Fruit fly (Drosophila melanogaster) whole organism: Measurements from ENCODE around the gene Ude.

ENCODE experiments used
- CG8478 ChIP-seq: fragments of >200 bp; optimal IDR thresholded peaks from 2 replicates; lab custom pipeline; 2018; ENCODE audit warnings: inconsistent platforms
- Dll ChIP-seq: fragments of >200 bp; optimal IDR thresholded peaks from 2 replicates; lab custom pipeline; 2017
- EcR ChIP-seq, 2 experiments: fragments of >200 bp; optimal IDR thresholded peaks; 2 replicates each; lab custom pipeline; 2017; ENCODE audit warnings: missing biosample characterization in 2 of 2, missing genetic modification characterization in 2 of 2, missing genetic modification reagents in 2 of 2
- pan ChIP-seq: fragments of >200 bp; optimal IDR thresholded peaks from 2 replicates; lab custom pipeline; 2017
- usp ChIP-seq: fragments of >200 bp; optimal IDR thresholded peaks from 2 replicates; lab custom pipeline; 2017; ENCODE audit warnings: missing biosample characterization, missing genetic modification characterization, mixed read lengths

- no peak for TF ChIP-seq usp (GFP tag; lab: Kevin White, UChicago)
- no peak for TF ChIP-seq Dll (lab: Kevin White, UChicago)
- TF ChIP-seq EcR (GFP tag; optimal IDR thresholded peaks at IDR 0.05; lab: Kevin White, UChicago): no peak
- no peak for TF ChIP-seq pan (lab: Kevin White, UChicago)
- no peak for TF ChIP-seq CG8478
Measured at dm6 chr3R:24771273-24772231, 27.9 kb downstream of the Ude start, which contains the start of gene CG42331.
